Fruit fly (Drosophila melanogaster): Measurements from ENCODE around the gene CG2182.

Gene CG2182

dm6 chr3R:5647705-5648568 is 11.8 kb downstream of the CG2182 start:
- TF ChIP-seq Ets96B (tag; optimal IDR thresholded peaks at IDR 0.05) (no peak), spab (GFP tag; optimal IDR thresholded peaks at IDR 0.05) (no peak), net (GFP tag; optimal IDR thresholded peaks at IDR 0.05) (no peak), CG16779 (tag; optimal IDR thresholded peaks at IDR 0.05) (no peak), lz (GFP tag; optimal IDR thresholded peaks at IDR 0.05) (no peak), CG8632 (GFP tag; optimal IDR thresholded peaks at IDR 0.05) (no peak), Eip75B (GFP tag; optimal IDR thresholded peaks at IDR 0.05) (no peak), CG4318 (GFP tag; optimal IDR thresholded peaks at IDR 0.05) (no peak), Sox15 (GFP tag; optimal IDR thresholded peaks at IDR 0.05) (no peak), CG7368 (GFP tag; optimal IDR thresholded peaks at IDR 0.05) (no peak), Hr38 (GFP tag; optimal IDR thresholded peaks at IDR 0.05) (no peak), Blimp-1 (GFP tag; optimal IDR thresholded peaks at IDR 0.05) (no peak), CG34406 (GFP tag; optimal IDR thresholded peaks at IDR 0.05) (peak; percentile 22), CG6163 (GFP tag; IDR thresholded peaks at IDR 0.05) (0 out of 3 replicates have a peak, but pooled peaks have one; percentile 38), CG11762 (GFP tag; optimal IDR thresholded peaks at IDR 0.05; ENCODE audit: insufficient read depth) (no peak), Ets21C (GFP tag; optimal IDR thresholded peaks at IDR 0.05) (no peak), salr (GFP tag; optimal IDR thresholded peaks at IDR 0.05) (no peak), Sox102F (GFP tag; optimal IDR thresholded peaks at IDR 0.05) (no peak), svp (GFP tag) (peak; percentile 88), CG6792 (GFP tag; optimal IDR thresholded peaks at IDR 0.05) (peak; percentile 5), CG3032 (tag; optimal IDR thresholded peaks at IDR 0.05) (peak; percentile 17), cyc (GFP tag; optimal IDR thresholded peaks at IDR 0.05) (peak; percentile 7), CG6276 (GFP tag; optimal IDR thresholded peaks at IDR 0.05) (no peak), dac (GFP tag; optimal IDR thresholded peaks at IDR 0.05) (no peak), ss (GFP tag; optimal IDR thresholded peaks at IDR 0.05) (no peak), dsx (GFP tag; optimal IDR thresholded peaks at IDR 0.05; ENCODE audit: poor library complexity, severe bottlenecking) (no peak), Sox14 (GFP tag; optimal IDR thresholded peaks at IDR 0.05) (peak; percentile 18), fkh (GFP tag; optimal IDR thresholded peaks at IDR 0.05) (peak; percentile 41), pdm3 (GFP tag; optimal IDR thresholded peaks at IDR 0.05) (no peak), CG1621 (tag; optimal IDR thresholded peaks at IDR 0.05) (no peak), Hr39 (GFP tag; optimal IDR thresholded peaks at IDR 0.05) (no peak), CG32006 (GFP tag; optimal IDR thresholded peaks at IDR 0.05) (no peak), CG10631 (GFP tag; optimal IDR thresholded peaks at IDR 0.05) (no peak), Gug (GFP tag; IDR thresholded peaks at IDR 0.05) (0 out of 2 replicates have a peak, but pooled peaks have one; percentile 11), CG31627 (GFP tag; optimal IDR thresholded peaks at IDR 0.05) (peak; percentile 24), CG9139 (GFP tag; optimal IDR thresholded peaks at IDR 0.05) (no peak), topi (GFP tag; optimal IDR thresholded peaks at IDR 0.05) (no peak), CG6808 (GFP tag; optimal IDR thresholded peaks at IDR 0.05) (no peak), CG8119 (GFP tag; IDR thresholded peaks at IDR 0.05) (no peak), CG3919 (GFP tag; optimal IDR thresholded peaks at IDR 0.05) (no peak), esn (GFP tag; optimal IDR thresholded peaks at IDR 0.05) (peak; percentile 28), achi (GFP tag; optimal IDR thresholded peaks at IDR 0.05) (no peak), fd85E (GFP tag; optimal IDR thresholded peaks at IDR 0.05) (no peak), CG10669 (GFP tag; optimal IDR thresholded peaks at IDR 0.05) (no peak), CG6854 (GFP tag; optimal IDR thresholded peaks at IDR 0.05) (no peak), CG8319 (GFP tag; optimal IDR thresholded peaks at IDR 0.05) (no peak), Met (GFP tag; optimal IDR thresholded peaks at IDR 0.05) (no peak), vri (GFP tag; optimal IDR thresholded peaks at IDR 0.05) (peak; percentile 22), CG11294 (GFP tag; IDR thresholded peaks at IDR 0.05) (no peak), eg (GFP tag; IDR thresholded peaks at IDR 0.05) (no peak)

All from whole organism, prepupa.